Fruit fly (Drosophila melanogaster) whole organism, prepupa: Measurements from ENCODE around the gene CG5953.

Source experiments
- CG10669 ChIP-seq: fragments of 200-800 bp; sonication (Bioruptor generic); optimal IDR thresholded peaks from 3 replicates; lab custom pipeline; 2018; ENCODE audit warnings: missing biosample characterization, mild to moderate bottlenecking, missing genetic modification characterization, moderate library complexity
- CG11902 ChIP-seq: fragments of 200-800 bp; sonication (Bioruptor generic); optimal IDR thresholded peaks from 3 replicates; lab custom pipeline; 2016; ENCODE audit warnings: missing biosample characterization, missing genetic modification characterization
- CG15336 ChIP-seq: fragments of 200-800 bp; sonication (Bioruptor generic); IDR thresholded peaks from 2 replicates; pipeline ENCODE4 v1.3.6; 2022; ENCODE audit warnings: missing biosample characterization, missing genetic modification characterization
- CG16779 ChIP-seq: fragments of 200-800 bp; sonication (Bioruptor generic); optimal IDR thresholded peaks from 3 replicates; lab custom pipeline; 2017; ENCODE audit warnings: missing biosample characterization, mild to moderate bottlenecking, missing genetic modification characterization
- CG3032 ChIP-seq: fragments of 200-800 bp; optimal IDR thresholded peaks from 2 replicates; lab custom pipeline; 2019; ENCODE audit warnings: missing biosample characterization, mild to moderate bottlenecking, missing genetic modification characterization, moderate library complexity
- CG31627 ChIP-seq: fragments of 200-800 bp; sonication (Bioruptor generic); optimal IDR thresholded peaks from 3 replicates; lab custom pipeline; 2016; ENCODE audit warnings: missing biosample characterization, missing genetic modification characterization
- CG32006 ChIP-seq: fragments of 200-800 bp; sonication (Bioruptor generic); optimal IDR thresholded peaks from 3 replicates; lab custom pipeline; 2017; ENCODE audit warnings: missing biosample characterization, mild to moderate bottlenecking, missing genetic modification characterization
- CG3919 ChIP-seq: fragments of 200-800 bp; sonication (Bioruptor generic); optimal IDR thresholded peaks from 3 replicates; lab custom pipeline; 2016; ENCODE audit warnings: missing biosample characterization, missing genetic modification characterization
- CG4318 ChIP-seq: fragments of 200-800 bp; sonication (Bioruptor generic); optimal IDR thresholded peaks from 3 replicates; lab custom pipeline; 2017; ENCODE audit warnings: missing biosample characterization, mild to moderate bottlenecking, missing genetic modification characterization
- CG6163 ChIP-seq: fragments of 200-800 bp; sonication (Bioruptor generic); IDR thresholded peaks from 3 replicates; pipeline ENCODE4 v1.3.6; 2022; ENCODE audit warnings: missing biosample characterization, missing genetic modification characterization
- CG6276 ChIP-seq: fragments of 200-800 bp; sonication (Bioruptor generic); optimal IDR thresholded peaks from 2 replicates; lab custom pipeline; 2017; ENCODE audit warnings: missing biosample characterization, mild to moderate bottlenecking, missing genetic modification characterization
- CG6808 ChIP-seq: fragments of 200-800 bp; sonication (Bioruptor generic); optimal IDR thresholded peaks from 3 replicates; lab custom pipeline; 2017; ENCODE audit warnings: missing biosample characterization, missing genetic modification characterization, mild to moderate bottlenecking, moderate library complexity, missing genetic modification reagents
- CG6854 ChIP-seq: fragments of 200-800 bp; sonication (Bioruptor generic); optimal IDR thresholded peaks from 2 replicates; lab custom pipeline; 2017; ENCODE audit warnings: missing biosample characterization, mild to moderate bottlenecking, missing genetic modification characterization
- CG7368 ChIP-seq: fragments of 200-800 bp; sonication (Bioruptor generic); optimal IDR thresholded peaks from 3 replicates; lab custom pipeline; 2016; ENCODE audit warnings: missing biosample characterization, missing genetic modification characterization
- CG8119 ChIP-seq: fragments of 200-800 bp; sonication (Bioruptor generic); IDR thresholded peaks from 3 replicates; pipeline ENCODE4 v1.3.6; 2022; ENCODE audit warnings: missing biosample characterization, missing genetic modification characterization
- CG8319 ChIP-seq: fragments of 200-800 bp; sonication (Bioruptor generic); optimal IDR thresholded peaks from 3 replicates; lab custom pipeline; 2016; ENCODE audit warnings: missing biosample characterization, missing genetic modification characterization
- CG9139 ChIP-seq: fragments of 200-800 bp; sonication (Bioruptor generic); optimal IDR thresholded peaks from 3 replicates; lab custom pipeline; 2017; ENCODE audit warnings: missing biosample characterization, mild to moderate bottlenecking, missing genetic modification characterization
- Eip78C ChIP-seq: fragments of 200-800 bp; sonication (Bioruptor generic); peaks from one replicate; lab custom pipeline; 2016; ENCODE audit warnings: missing biosample characterization, missing genetic modification characterization
- Eip93F ChIP-seq: fragments of 200-800 bp; sonication (Bioruptor generic); optimal IDR thresholded peaks from 2 replicates; lab custom pipeline; 2016; ENCODE audit warnings: missing biosample characterization, mild to moderate bottlenecking, missing genetic modification characterization
- Ets96B ChIP-seq: fragments of 200-800 bp; optimal IDR thresholded peaks from 2 replicates; lab custom pipeline; 2019; ENCODE audit warnings: missing biosample characterization, mild to moderate bottlenecking, missing genetic modification characterization, moderate library complexity
- Gug ChIP-seq: fragments of 200-800 bp; sonication (Bioruptor generic); IDR thresholded peaks from 2 replicates; pipeline ENCODE4 v1.3.6; 2022; ENCODE audit warnings: missing biosample characterization, missing genetic modification characterization
- Hr38 ChIP-seq: sonication (Bioruptor generic); optimal IDR thresholded peaks from 2 replicates; lab custom pipeline; 2016; ENCODE audit warnings: missing biosample characterization, missing genetic modification characterization
- Hr39 ChIP-seq: fragments of 200-800 bp; sonication (Bioruptor generic); optimal IDR thresholded peaks from 2 replicates; lab custom pipeline; 2016; ENCODE audit warnings: missing biosample characterization, missing genetic modification characterization
- Hr4 ChIP-seq: fragments of 200-800 bp; sonication (Bioruptor generic); optimal IDR thresholded peaks from 3 replicates; lab custom pipeline; 2016; ENCODE audit warnings: missing biosample characterization, missing genetic modification characterization
- Lpt ChIP-seq: fragments of 200-800 bp; sonication (Bioruptor generic); optimal IDR thresholded peaks from 3 replicates; lab custom pipeline; 2016; ENCODE audit warnings: missing biosample characterization, missing genetic modification characterization
- Smox ChIP-seq: fragments of 200-800 bp; sonication (Bioruptor generic); optimal IDR thresholded peaks from 3 replicates; lab custom pipeline; 2016; ENCODE audit warnings: missing biosample characterization, missing genetic modification characterization
- Sox102F ChIP-seq: fragments of 200-800 bp; sonication (Bioruptor generic); optimal IDR thresholded peaks from 2 replicates; lab custom pipeline; 2016; ENCODE audit warnings: missing biosample characterization, mild to moderate bottlenecking, missing genetic modification characterization
- Sox14 ChIP-seq: fragments of 200-800 bp; sonication (Bioruptor generic); optimal IDR thresholded peaks from 3 replicates; lab custom pipeline; 2016; ENCODE audit warnings: missing biosample characterization, missing genetic modification characterization
- achi ChIP-seq: fragments of 200-800 bp; sonication (Bioruptor generic); optimal IDR thresholded peaks from 3 replicates; lab custom pipeline; 2016; ENCODE audit warnings: missing biosample characterization, missing genetic modification characterization
- dac ChIP-seq: fragments of 200-800 bp; sonication (Bioruptor generic); optimal IDR thresholded peaks from 2 replicates; lab custom pipeline; 2017; ENCODE audit warnings: missing biosample characterization, mild to moderate bottlenecking, missing genetic modification characterization
- dsx ChIP-seq: fragments of 200-800 bp; optimal IDR thresholded peaks from 3 replicates; lab custom pipeline; 2019; ENCODE audit warnings: missing biosample characterization, mild to moderate bottlenecking, missing genetic modification characterization, moderate library complexity; ENCODE audit not compliant: poor library complexity, severe bottlenecking
- eg ChIP-seq: fragments of 200-800 bp; sonication (Bioruptor generic); IDR thresholded peaks from 3 replicates; pipeline ENCODE4 v1.3.6; 2022; ENCODE audit warnings: missing biosample characterization, missing genetic modification characterization
- esn ChIP-seq: fragments of 200-800 bp; sonication (Bioruptor generic); optimal IDR thresholded peaks from 2 replicates; lab custom pipeline; 2016; ENCODE audit warnings: missing biosample characterization, mild to moderate bottlenecking, missing genetic modification characterization, moderate library complexity
- fd59A ChIP-seq: fragments of 200-800 bp; sonication (Bioruptor generic); optimal IDR thresholded peaks from 2 replicates; lab custom pipeline; 2017; ENCODE audit warnings: missing biosample characterization, mild to moderate bottlenecking, missing genetic modification characterization, missing genetic modification reagents
- fd85E ChIP-seq: fragments of 200-800 bp; sonication (Bioruptor generic); optimal IDR thresholded peaks from 3 replicates; lab custom pipeline; 2016; ENCODE audit warnings: missing biosample characterization, missing genetic modification characterization
- fkh ChIP-seq: fragments of 200-800 bp; sonication (Bioruptor generic); optimal IDR thresholded peaks from 3 replicates; lab custom pipeline; 2017; ENCODE audit warnings: missing biosample characterization, mild to moderate bottlenecking, missing genetic modification characterization, moderate library complexity
- net ChIP-seq: fragments of 200-800 bp; sonication (Bioruptor generic); optimal IDR thresholded peaks from 3 replicates; lab custom pipeline; 2016; ENCODE audit warnings: missing biosample characterization, missing genetic modification characterization
- pdm3 ChIP-seq: fragments of 200-800 bp; sonication (Bioruptor generic); optimal IDR thresholded peaks from 3 replicates; lab custom pipeline; 2016; ENCODE audit warnings: missing biosample characterization, missing genetic modification characterization
- spab ChIP-seq: fragments of 200-800 bp; sonication (Bioruptor generic); optimal IDR thresholded peaks from 2 replicates; lab custom pipeline; 2017; ENCODE audit warnings: missing biosample characterization, mild to moderate bottlenecking, missing genetic modification characterization, missing genetic modification reagents
- ss ChIP-seq, 2 experiments: fragments of 200-800 bp; sonication (Bioruptor generic); optimal IDR thresholded peaks; 2 replicates in 1 of 2; 3 replicates in 1 of 2; lab custom pipeline; 2017 to 2018; ENCODE audit warnings: mild to moderate bottlenecking in 2 of 2, missing biosample characterization in 2 of 2, missing genetic modification characterization in 2 of 2, moderate library complexity in 1 of 2
- svp ChIP-seq: fragments of 200-800 bp; sonication (Bioruptor generic); peaks from one replicate; lab custom pipeline; 2016; ENCODE audit warnings: missing biosample characterization, missing genetic modification characterization
- topi ChIP-seq: fragments of 200-800 bp; sonication (Bioruptor generic); optimal IDR thresholded peaks from 3 replicates; lab custom pipeline; 2016; ENCODE audit warnings: missing biosample characterization, missing genetic modification characterization

Gene CG5953

dm6 chr2L:16530414-16530771 is 2.3 kb downstream of the CG5953 start:
- peak; percentile 3 for TF ChIP-seq Hr4 (GFP tag; lab: Kevin White, UChicago)
- peak; percentile 10 for TF ChIP-seq pdm3 (GFP tag; lab: Kevin White, UChicago)
- TF ChIP-seq CG32006 (GFP tag; lab: Kevin White, UChicago): peak; percentile 12
- peak; percentile 4 for TF ChIP-seq Eip78C (GFP tag; lab: Kevin White, UChicago)
- no peak for TF ChIP-seq Eip93F (GFP tag; lab: Kevin White, UChicago)

dm6 chr2L:16529485-16530413 is 2.9 kb downstream of the CG5953 start:
- TF ChIP-seq CG8119 (GFP tag; lab: Robert Waterston, UW) (0 out of 3 replicates have a peak, but pooled peaks have one; percentile 24), svp (GFP tag; lab: Kevin White, UChicago) (peak; percentile 97), CG6854 (GFP tag; lab: Kevin White, UChicago) (peak; percentile 27), CG9139 (GFP tag; lab: Kevin White, UChicago) (peak; percentile 32), CG10669 (GFP tag; lab: Kevin White, UChicago) (no peak), Smox (no peak), Hr38 (GFP tag; lab: Kevin White, UChicago) (no peak), CG15336 (0 out of 2 replicates have a peak, but pooled peaks have one; percentile 10), eg (GFP tag; lab: Robert Waterston, UW) (peak; percentile 33; the same call in 1 of the 3 replicates), CG11902 (no peak), net (no peak), ss (GFP tag; optimal IDR thresholded peaks at IDR 0.05; lab: Kevin White, UChicago) (peak in 1 of 2 experiments; percentile 21), Sox102F (GFP tag; lab: Kevin White, UChicago) (no peak), CG3919 (GFP tag; lab: Kevin White, UChicago) (peak; percentile 9), CG6808 (GFP tag; lab: Kevin White, UChicago) (peak; percentile 12), esn (GFP tag; lab: Kevin White, UChicago) (no peak), Eip78C (GFP tag; lab: Kevin White, UChicago) (peak; percentile 76), CG6163 (GFP tag; lab: Robert Waterston, UW) (peak; percentile 64), Sox14 (peak; percentile 17), fd59A (peak; percentile 8), Lpt (GFP tag; lab: Kevin White, UChicago) (peak; percentile 23), CG4318 (GFP tag; lab: Kevin White, UChicago) (no peak), fkh (GFP tag; lab: Kevin White, UChicago) (peak; percentile 63)

dm6 chr2L:16528493-16528892 is 4.2 kb downstream of the CG5953 start:
- TF ChIP-seq CG6854 (GFP tag; lab: Kevin White, UChicago): no peak
- no peak for TF ChIP-seq CG3032 (tag; lab: Kevin White, UChicago)
- no peak for TF ChIP-seq fd59A
- TF ChIP-seq Eip78C (GFP tag; lab: Kevin White, UChicago): peak; percentile 27
- TF ChIP-seq fkh (GFP tag; lab: Kevin White, UChicago): peak; percentile 5

DNA sequence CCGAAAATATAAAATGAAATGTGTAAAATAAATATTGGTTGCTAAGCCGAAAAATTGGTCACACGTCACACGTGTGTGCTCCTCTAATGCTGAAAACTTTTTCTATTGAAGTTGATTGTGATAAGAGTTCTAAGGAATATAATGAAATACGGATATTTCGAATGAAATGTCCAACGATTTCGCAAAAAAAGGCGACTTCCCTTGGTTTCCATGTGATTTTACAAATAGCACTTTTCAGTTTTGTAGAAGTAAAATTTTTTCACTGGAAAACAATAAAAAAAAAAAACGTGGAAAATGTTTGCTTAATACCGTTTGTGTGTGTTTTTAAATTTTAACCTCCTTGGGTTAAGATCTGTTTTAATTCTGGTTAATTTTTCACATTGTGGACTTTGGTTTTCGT is 6.1 kb downstream of the CG5953 start:
- TF ChIP-seq CG7368 (GFP tag; lab: Kevin White, UChicago) (no peak), ss (GFP tag; optimal IDR thresholded peaks at IDR 0.05; lab: Kevin White, UChicago) (no peak), CG8119 (GFP tag; lab: Robert Waterston, UW) (no peak), Sox14 (no peak), CG3032 (tag; lab: Kevin White, UChicago) (no peak), CG4318 (GFP tag; lab: Kevin White, UChicago) (no peak), Sox102F (GFP tag; lab: Kevin White, UChicago) (peak; percentile 55), fd85E (GFP tag; lab: Kevin White, UChicago) (no peak), achi (GFP tag; lab: Kevin White, UChicago) (no peak), CG16779 (tag; lab: Kevin White, UChicago) (no peak), CG3919 (GFP tag; lab: Kevin White, UChicago) (no peak), topi (GFP tag; lab: Kevin White, UChicago) (no peak), fkh (GFP tag; lab: Kevin White, UChicago) (no peak), CG8319 (GFP tag; lab: Kevin White, UChicago) (no peak), Hr39 (peak; percentile 67), dac (GFP tag; lab: Kevin White, UChicago) (no peak), CG6276 (GFP tag; lab: Kevin White, UChicago) (no peak), Gug (GFP tag; lab: Robert Waterston, UW) (no peak), Smox (peak; percentile 72), Ets96B (tag; lab: Kevin White, UChicago) (no peak), CG6808 (GFP tag; lab: Kevin White, UChicago) (no peak), CG6854 (GFP tag; lab: Kevin White, UChicago) (no peak), CG11902 (no peak), CG15336 (no peak), dsx (GFP tag; lab: Kevin White, UChicago) (no peak), CG31627 (GFP tag; lab: Kevin White, UChicago) (peak; percentile 54), spab (GFP tag; lab: Kevin White, UChicago) (no peak)
